Fruit fly (Drosophila melanogaster): Measurements from ENCODE around the gene ppk21.

The ppk21 gene

DNA sequence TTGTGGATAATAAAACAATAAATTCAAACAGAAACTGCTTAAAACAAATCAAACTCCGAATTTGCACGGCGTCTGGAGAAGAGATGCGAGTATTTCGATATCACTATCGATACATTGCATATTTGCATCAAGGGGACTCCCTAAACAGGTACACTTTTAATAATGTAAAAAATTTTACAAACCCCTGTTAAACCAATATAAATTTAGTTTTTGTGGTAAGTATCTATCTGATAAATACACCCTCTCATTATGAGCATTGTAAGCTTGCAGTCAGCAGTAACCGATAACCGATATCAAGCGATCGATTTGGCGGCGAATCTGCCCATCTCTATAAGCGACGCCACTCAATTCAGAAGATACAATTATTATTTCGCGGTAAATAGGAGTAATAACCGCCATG lies 10.8 kb downstream of the ppk21 start, which contains the start of the genes Bub3 and Cap-D2 (continued):
- TF ChIP-seq CG1233 (GFP tag; optimal IDR thresholded peaks at IDR 0.05) (peak; percentile 60), CG7271 (tag; optimal IDR thresholded peaks at IDR 0.05) (peak; percentile 39), CG6683 (GFP tag; optimal IDR thresholded peaks at IDR 0.05) (no peak), PHDP (tag; optimal IDR thresholded peaks at IDR 0.05) (no peak), fd3F (GFP tag; optimal IDR thresholded peaks at IDR 0.05) (no peak), CG11695 (GFP tag; IDR thresholded peaks at IDR 0.05) (0 out of 3 replicates have a peak, but pooled peaks have one; percentile 40), NC2α (GFP tag; optimal IDR thresholded peaks at IDR 0.05) (peak; percentile 19), CG17186 (GFP tag; optimal IDR thresholded peaks at IDR 0.05) (peak; percentile 16), Fer2 (tag; optimal IDR thresholded peaks at IDR 0.05) (peak; percentile 23), sug (tag; optimal IDR thresholded peaks at IDR 0.05) (no peak), CG8478 (optimal IDR thresholded peaks at IDR 0.05) (no peak), CG3065 (GFP tag; optimal IDR thresholded peaks at IDR 0.05) (no peak), cg (GFP tag; optimal IDR thresholded peaks at IDR 0.05) (no peak), ato (GFP tag; IDR thresholded peaks at IDR 0.05; ENCODE audit: partially characterized antibody) (peak; percentile 43; the same call in 1 of the 2 replicates), CG12071 (GFP tag; optimal IDR thresholded peaks at IDR 0.05) (no peak), CoRest (tag; optimal IDR thresholded peaks at IDR 0.05) (peak; percentile 75), CG15011 (GFP tag; optimal IDR thresholded peaks at IDR 0.05) (no peak), NFAT (GFP tag; IDR thresholded peaks at IDR 0.05) (no peak; the same call in 1 of the 2 replicates), CG3163 (GFP tag; optimal IDR thresholded peaks at IDR 0.05) (peak; percentile 44), Jarid2 (GFP tag; optimal IDR thresholded peaks at IDR 0.05) (no peak), hbn (GFP tag; IDR thresholded peaks at IDR 0.05; ENCODE audit: partially characterized antibody) (peak; percentile 85), dati (GFP tag; IDR thresholded peaks at IDR 0.05) (0 out of 2 replicates have a peak, but pooled peaks have one; percentile 20), HLH4C (GFP tag; IDR thresholded peaks at IDR 0.05; ENCODE audit: partially characterized antibody) (peak; percentile 86), tna (GFP tag; IDR thresholded peaks at IDR 0.05; ENCODE audit: partially characterized antibody) (peak; percentile 67; the same call in 1 of the 2 replicates), eyg (GFP tag; optimal IDR thresholded peaks at IDR 0.05) (peak; percentile 21), Six4 (GFP tag; optimal IDR thresholded peaks at IDR 0.05) (peak; percentile 60), CG32772 (GFP tag; IDR thresholded peaks at IDR 0.05) (peak; percentile 57; the same call in 1 of the 2 replicates), CG16813 (GFP tag; IDR thresholded peaks at IDR 0.05; ENCODE audit: partially characterized antibody) (peak; percentile 84), dmrt11E (tag; optimal IDR thresholded peaks at IDR 0.05) (peak; percentile 67), CG3847 (GFP tag; IDR thresholded peaks at IDR 0.05) (peak; percentile 75), bsh (GFP tag; optimal IDR thresholded peaks at IDR 0.05) (peak in 1 of 2 experiments; percentile 75), ken (GFP tag; IDR thresholded peaks at IDR 0.05) (peak; percentile 67; the same call in 2 of the 3 replicates), HLH3B (GFP tag; IDR thresholded peaks at IDR 0.05) (peak; percentile 67), ham (GFP tag; IDR thresholded peaks at IDR 0.05) (no peak), CG9932 (GFP tag; IDR thresholded peaks at IDR 0.05) (peak; percentile 81), onecut (GFP tag; IDR thresholded peaks at IDR 0.05) (no peak), CG2199 (GFP tag; IDR thresholded peaks at IDR 0.05) (no peak), gce (GFP tag; IDR thresholded peaks at IDR 0.05) (no peak), CG3726 (GFP tag; IDR thresholded peaks at IDR 0.05) (no peak), CG6175 (GFP tag; IDR thresholded peaks at IDR 0.05) (no peak), sima (GFP tag; optimal IDR thresholded peaks at IDR 0.05) (no peak), BEAF-32 (GFP tag; optimal IDR thresholded peaks at IDR 0.05) (peak; percentile 81), sqz (GFP tag; optimal IDR thresholded peaks at IDR 0.05) (no peak), zen2 (GFP tag; IDR thresholded peaks at IDR 0.05; ENCODE audit: partially characterized antibody) (peak; percentile 61; the same call in 1 of the 3 replicates), CG13894 (tag; optimal IDR thresholded peaks at IDR 0.05) (no peak), Xrp1 (GFP tag; IDR thresholded peaks at IDR 0.05) (peak; percentile 80), ara (GFP tag; IDR thresholded peaks at IDR 0.05) (no peak), nau (GFP tag; optimal IDR thresholded peaks at IDR 0.05) (no peak), pb (GFP tag; optimal IDR thresholded peaks at IDR 0.05) (peak; percentile 28), D19B (GFP tag; optimal IDR thresholded peaks at IDR 0.05) (no peak)

Measured in whole organism, embryonic.